Worm (Caenorhabditis elegans): Measurements from ENCODE around the gene W02A2.9.

- no peak for TF ChIP-seq bed-1 (GFP tag; IDR thresholded peaks at IDR 0.05)
- peak; percentile 28 to 68 for TF ChIP-seq let-607 (tag; optimal IDR thresholded peaks at IDR 0.05)
- no peak for TF ChIP-seq hlh-12 (tag; optimal IDR thresholded peaks at IDR 0.05)
- TF ChIP-seq snpc-1.1 (tag; optimal IDR thresholded peaks at IDR 0.05; ENCODE audit: insufficient read depth) = no peak
- peak; percentile 36; the same call in 1 of the 2 replicates for TF ChIP-seq zfh-2 (GFP tag; conservative IDR thresholded peaks at IDR 0.05)
- TF ChIP-seq sea-2 (GFP tag; IDR thresholded peaks at IDR 0.05) = no peak
- TF ChIP-seq snpc-4 (GFP tag; optimal IDR thresholded peaks at IDR 0.05) = no peak
- TF ChIP-seq snpc-4 (tag; optimal IDR thresholded peaks at IDR 0.05) = peak in 3 of 4 experiments; percentile 31 to 51 (median 42)
- no peak for TF ChIP-seq attf-3 (GFP tag; conservative IDR thresholded peaks at IDR 0.05)
- no peak for TF ChIP-seq unc-130 (GFP tag; optimal IDR thresholded peaks at IDR 0.05)
- peak; percentile 64 for TF ChIP-seq tlf-1 (GFP tag; optimal IDR thresholded peaks at IDR 0.05)
- peak; percentile 81 for TF ChIP-seq hmg-1.2 (GFP tag; IDR thresholded peaks at IDR 0.05)
- peak; percentile 15 for TF ChIP-seq ztf-18 (tag; optimal IDR thresholded peaks at IDR 0.05)
Measured at ce11 chrIV:13322429-13322828, 25.0 kb upstream of the W02A2.9 start.
